Worm (Caenorhabditis elegans) whole organism, early embryonic: ENCODE results near the gene F23A7.4.
"Not testable (repeated sequence)": the region's sequence is repeated elsewhere in the genome, so short reads cannot be mapped to it uniquely, and the experiment has no call there.

Experiments used
- B0310.2 ChIP-seq: sonication (generic microtip); optimal IDR thresholded peaks from 2 replicates; lab custom pipeline; 2016; ENCODE audit warnings: mild to moderate bottlenecking, missing genetic modification characterization, missing compliant biosample characterization
- F13C5.2 ChIP-seq: sonication (generic microtip); optimal IDR thresholded peaks from 2 replicates; lab custom pipeline; 2017; ENCODE audit warnings: mild to moderate bottlenecking, missing genetic modification characterization, inconsistent platforms, missing compliant biosample characterization
- aly-1 ChIP-seq: sonication (generic microtip); optimal IDR thresholded peaks from 2 replicates; lab custom pipeline; 2016; ENCODE audit warnings: missing genetic modification characterization, missing compliant biosample characterization
- ama-1 ChIP-seq: fragments of 150-350 bp; optimal IDR thresholded peaks from 2 replicates; lab custom pipeline; 2014
- ets-7 ChIP-seq: sonication (generic microtip); optimal IDR thresholded peaks from 2 replicates; lab custom pipeline; 2016; ENCODE audit warnings: missing genotype, missing genetic modification characterization, missing compliant biosample characterization
- flt-1 ChIP-seq: fragments of 200-800 bp; sonication (Bioruptor generic); IDR thresholded peaks from 2 replicates; pipeline ENCODE4 v1.3.6; 2022; ENCODE audit warnings: missing genetic modification characterization, missing compliant biosample characterization
- hmbx-1 ChIP-seq: sonication (generic microtip); optimal IDR thresholded peaks from 2 replicates; lab custom pipeline; 2016; ENCODE audit warnings: mild to moderate bottlenecking, missing genetic modification characterization, missing compliant biosample characterization
- scrt-1 ChIP-seq: fragments of 200-800 bp; sonication (Bioruptor generic); IDR thresholded peaks from 2 replicates; pipeline ENCODE4 v1.3.6; 2022; ENCODE audit warnings: missing genetic modification characterization, missing compliant biosample characterization
- sea-1 ChIP-seq: fragments of 200-800 bp; sonication (Bioruptor generic); conservative IDR thresholded peaks from 2 replicates; pipeline ENCODE4 v1.3.6; 2022; ENCODE audit warnings: missing genetic modification characterization, missing compliant biosample characterization
- tbx-37 ChIP-seq: fragments of 200-800 bp; sonication (Bioruptor generic); conservative IDR thresholded peaks from 2 replicates; pipeline ENCODE4 v1.3.6; 2022; ENCODE audit warnings: missing genetic modification reagents, missing genetic modification characterization, missing compliant biosample characterization
- tra-4 ChIP-seq: sonication (generic microtip); optimal IDR thresholded peaks from 2 replicates; lab custom pipeline; 2017; ENCODE audit warnings: missing genetic modification characterization, missing compliant biosample characterization

- not testable (repeated sequence) for TF ChIP-seq ama-1 (lab: Kevin White, UChicago); tbx-37; scrt-1; hmbx-1 (tag; lab: Kevin White, UChicago); tra-4 (tag; lab: Kevin White, UChicago); B0310.2; sea-1; F13C5.2 (tag; lab: Kevin White, UChicago); ets-7 (tag; lab: Kevin White, UChicago); aly-1; flt-1 (GFP tag; lab: Robert Waterston, UW)
These were observed 667 bp downstream of the F23A7.4 start, which contains the start of gene F23A7.8 for ce11 chrX:16213073-16213472.
